Fruit fly (Drosophila melanogaster) whole organism, embryonic: ENCODE data around the gene REG.

Source experiments
- ATbp ChIP-seq: fragments of 200-800 bp; sonication (Bioruptor generic); optimal IDR thresholded peaks from 2 replicates; lab custom pipeline; 2017; ENCODE audit warnings: missing biosample characterization, mild to moderate bottlenecking, missing genetic modification characterization, missing genetic modification reagents
- Ada2b ChIP-seq: fragments of 200-800 bp; sonication (Bioruptor generic); IDR thresholded peaks from 2 replicates; pipeline ENCODE4 v1.3.6; 2022; ENCODE audit warnings: missing biosample characterization, missing genetic modification characterization
- Asciz ChIP-seq: fragments of 200-800 bp; sonication (Bioruptor generic); optimal IDR thresholded peaks from 2 replicates; lab custom pipeline; 2017; ENCODE audit warnings: missing biosample characterization, mild to moderate bottlenecking, missing genetic modification characterization, missing genetic modification reagents
- Atf-2 ChIP-seq: fragments of 200-800 bp; sonication (Bioruptor generic); optimal IDR thresholded peaks from 2 replicates; lab custom pipeline; 2016; ENCODE audit warnings: missing biosample characterization, missing genetic modification characterization
- Atf6 ChIP-seq: fragments of 200-800 bp; sonication (Bioruptor generic); IDR thresholded peaks from 2 replicates; pipeline ENCODE4 v1.3.6; 2022; ENCODE audit warnings: missing biosample characterization, missing genetic modification characterization
- B-H1 ChIP-seq: fragments of 200-800 bp; sonication (Bioruptor generic); IDR thresholded peaks from 3 replicates; pipeline ENCODE4 v1.3.6; 2022; ENCODE audit warnings: missing biosample characterization, missing genetic modification characterization
- CG10959 ChIP-seq: fragments of 200-800 bp; sonication (Bioruptor generic); IDR thresholded peaks from 2 replicates; pipeline ENCODE4 v1.3.6; 2022; ENCODE audit warnings: missing biosample characterization, missing genetic modification characterization
- CG11398 ChIP-seq: fragments of 200-800 bp; sonication (Bioruptor generic); optimal IDR thresholded peaks from 2 replicates; lab custom pipeline; 2016; ENCODE audit warnings: missing biosample characterization, missing genetic modification characterization
- CG12071 ChIP-seq: fragments of 200-800 bp; sonication (Bioruptor generic); optimal IDR thresholded peaks from 3 replicates; lab custom pipeline; 2018; ENCODE audit warnings: missing biosample characterization, mild to moderate bottlenecking, missing genetic modification characterization
- CG13123 ChIP-seq: fragments of 200-800 bp; sonication (Bioruptor generic); optimal IDR thresholded peaks from 2 replicates; lab custom pipeline; 2016; ENCODE audit warnings: missing biosample characterization, missing genetic modification characterization
- CG15011 ChIP-seq: fragments of 200-800 bp; sonication (Bioruptor generic); optimal IDR thresholded peaks from 3 replicates; lab custom pipeline; 2018; ENCODE audit warnings: missing biosample characterization, mild to moderate bottlenecking, missing genetic modification characterization
- CG1529 ChIP-seq: fragments of 200-800 bp; sonication (Bioruptor generic); optimal IDR thresholded peaks from 3 replicates; lab custom pipeline; 2018; ENCODE audit warnings: missing biosample characterization, missing genetic modification characterization
- CG1647 ChIP-seq: fragments of 200-800 bp; sonication (Bioruptor generic); optimal IDR thresholded peaks from 3 replicates; lab custom pipeline; 2016; ENCODE audit warnings: missing biosample characterization, missing genetic modification characterization
- CG16779 ChIP-seq: fragments of 200-800 bp; sonication (Bioruptor generic); IDR thresholded peaks from 2 replicates; pipeline ENCODE4 v1.3.6; 2022; ENCODE audit warnings: missing biosample characterization, missing genetic modification characterization
- CG17912 ChIP-seq: fragments of 200-800 bp; sonication (Bioruptor generic); optimal IDR thresholded peaks from 2 replicates; lab custom pipeline; 2018; ENCODE audit warnings: missing biosample characterization, mild to moderate bottlenecking, missing genetic modification characterization
- CG18599 ChIP-seq: fragments of 200-800 bp; sonication (Bioruptor generic); optimal IDR thresholded peaks from 3 replicates; lab custom pipeline; 2017; ENCODE audit warnings: missing biosample characterization, missing genetic modification characterization, mild to moderate bottlenecking, moderate library complexity, missing genetic modification reagents
- CG2678 ChIP-seq: fragments of 200-800 bp; sonication (Bioruptor generic); optimal IDR thresholded peaks from 3 replicates; lab custom pipeline; 2019; ENCODE audit warnings: missing biosample characterization, mild to moderate bottlenecking, missing genetic modification characterization, moderate library complexity
- CG30403 ChIP-seq: fragments of 200-800 bp; sonication (Bioruptor generic); optimal IDR thresholded peaks from 3 replicates; lab custom pipeline; 2016; ENCODE audit warnings: missing biosample characterization, missing genetic modification characterization
- CG31441 ChIP-seq: fragments of 200-800 bp; sonication (Bioruptor generic); IDR thresholded peaks from 2 replicates; pipeline ENCODE4 v1.3.6; 2022; ENCODE audit warnings: missing biosample characterization, missing genetic modification characterization
- CG9932 ChIP-seq: fragments of 200-800 bp; sonication (Bioruptor generic); IDR thresholded peaks from 2 replicates; pipeline ENCODE4 v1.3.6; 2022; ENCODE audit warnings: missing biosample characterization, missing genetic modification characterization
- E2f2 ChIP-seq: fragments of 200-800 bp; sonication (Bioruptor generic); IDR thresholded peaks from 2 replicates; pipeline ENCODE4 v1.3.6; 2022; ENCODE audit warnings: missing biosample characterization, missing genetic modification characterization
- Hand ChIP-seq: fragments of 200-800 bp; sonication (Bioruptor generic); optimal IDR thresholded peaks from 2 replicates; lab custom pipeline; 2017; ENCODE audit warnings: mild to moderate bottlenecking, missing biosample characterization, missing genetic modification reagents, missing genetic modification characterization
- HmgZ ChIP-seq: fragments of 200-800 bp; sonication (Bioruptor generic); optimal IDR thresholded peaks from 2 replicates; lab custom pipeline; 2018; ENCODE audit warnings: missing biosample characterization, mild to moderate bottlenecking, missing genetic modification characterization
- Opbp ChIP-seq: fragments of 200-800 bp; sonication (Bioruptor generic); IDR thresholded peaks from 3 replicates; pipeline ENCODE4 v1.3.6; 2022; ENCODE audit warnings: missing biosample characterization, missing genetic modification characterization; ENCODE audit not compliant: partially characterized antibody
- Optix ChIP-seq: fragments of 200-800 bp; sonication (Bioruptor generic); IDR thresholded peaks from 3 replicates; pipeline ENCODE4 v1.3.6; 2022; ENCODE audit warnings: missing biosample characterization, missing genetic modification characterization
- Sox100B ChIP-seq: fragments of 200-800 bp; sonication (Bioruptor generic); optimal IDR thresholded peaks from 3 replicates; lab custom pipeline; 2018; ENCODE audit warnings: missing biosample characterization, mild to moderate bottlenecking, missing genetic modification characterization
- Ssrp ChIP-seq: fragments of 200-800 bp; sonication (Bioruptor generic); optimal IDR thresholded peaks from 2 replicates; lab custom pipeline; 2018; ENCODE audit warnings: missing biosample characterization, mild to moderate bottlenecking, missing genetic modification characterization, moderate library complexity
- Tbp ChIP-seq: fragments of >200 bp; optimal IDR thresholded peaks from 2 replicates; lab custom pipeline; 2018; ENCODE audit warnings: missing biosample characterization, missing genetic modification characterization
- YL-1 ChIP-seq: fragments of 200-800 bp; sonication (Bioruptor generic); optimal IDR thresholded peaks from 3 replicates; lab custom pipeline; 2017; ENCODE audit warnings: missing biosample characterization, mild to moderate bottlenecking, missing genetic modification characterization
- bbx ChIP-seq: fragments of 200-800 bp; sonication (Bioruptor generic); IDR thresholded peaks from 2 replicates; pipeline ENCODE4 v1.3.6; 2022; ENCODE audit warnings: missing biosample characterization, missing genetic modification characterization; ENCODE audit not compliant: partially characterized antibody
- btn ChIP-seq: fragments of 200-800 bp; sonication (Bioruptor generic); optimal IDR thresholded peaks from 2 replicates; lab custom pipeline; 2016; ENCODE audit warnings: missing biosample characterization, missing genetic modification characterization
- cg ChIP-seq: fragments of 200-800 bp; sonication (Bioruptor generic); optimal IDR thresholded peaks from 3 replicates; lab custom pipeline; 2019; ENCODE audit warnings: missing biosample characterization, mild to moderate bottlenecking, missing genetic modification characterization, moderate library complexity
- ci ChIP-seq: fragments of 200-800 bp; sonication (Bioruptor generic); IDR thresholded peaks from 3 replicates; pipeline ENCODE4 v1.3.6; 2022; ENCODE audit warnings: missing biosample characterization, missing genetic modification characterization
- crol ChIP-seq: fragments of 200-800 bp; sonication (Bioruptor generic); IDR thresholded peaks from 2 replicates; pipeline ENCODE4 v1.3.6; 2022; ENCODE audit warnings: missing biosample characterization, missing genetic modification characterization
- danr ChIP-seq: fragments of 200-800 bp; sonication (Bioruptor generic); IDR thresholded peaks from 2 replicates; pipeline ENCODE4 v1.3.6; 2022; ENCODE audit warnings: missing biosample characterization, missing genetic modification characterization
- fu2 ChIP-seq: fragments of 200-800 bp; sonication (Bioruptor generic); optimal IDR thresholded peaks from 2 replicates; lab custom pipeline; 2016; ENCODE audit warnings: missing biosample characterization, missing genetic modification characterization
- gce ChIP-seq: fragments of 200-800 bp; sonication (Bioruptor generic); IDR thresholded peaks from 3 replicates; pipeline ENCODE4 v1.3.6; 2022; ENCODE audit warnings: missing biosample characterization, missing genetic modification characterization
- gem ChIP-seq: fragments of 200-800 bp; sonication (Bioruptor generic); optimal IDR thresholded peaks from 2 replicates; lab custom pipeline; 2019; ENCODE audit warnings: missing biosample characterization, mild to moderate bottlenecking, missing genetic modification characterization, moderate library complexity
- gsb-n ChIP-seq: fragments of 200-800 bp; sonication (Bioruptor generic); optimal IDR thresholded peaks from 3 replicates; lab custom pipeline; 2018; ENCODE audit warnings: missing biosample characterization, mild to moderate bottlenecking, missing genetic modification characterization
- gt ChIP-seq: fragments of 200-800 bp; sonication (Bioruptor generic); IDR thresholded peaks from 2 replicates; pipeline ENCODE4 v1.3.6; 2022; ENCODE audit warnings: missing biosample characterization, missing genetic modification characterization
- lilli ChIP-seq: fragments of 200-800 bp; sonication (Bioruptor generic); optimal IDR thresholded peaks from 3 replicates; lab custom pipeline; 2016; ENCODE audit warnings: missing biosample characterization, missing genetic modification characterization
- nmo ChIP-seq: fragments of 200-800 bp; sonication (Bioruptor generic); optimal IDR thresholded peaks from 2 replicates; lab custom pipeline; 2018; ENCODE audit warnings: missing biosample characterization, mild to moderate bottlenecking, missing genetic modification characterization, moderate library complexity
- pho ChIP-seq: fragments of 200-800 bp; sonication (Bioruptor generic); optimal IDR thresholded peaks from 2 replicates; lab custom pipeline; 2016; ENCODE audit warnings: missing biosample characterization, missing genetic modification characterization
- pum ChIP-seq: fragments of 200-800 bp; sonication (Bioruptor generic); optimal IDR thresholded peaks from 2 replicates; lab custom pipeline; 2016; ENCODE audit warnings: missing biosample characterization, missing genetic modification characterization
- ranshi ChIP-seq: fragments of 200-800 bp; sonication (Bioruptor generic); IDR thresholded peaks from 2 replicates; pipeline ENCODE4 v1.3.6; 2022; ENCODE audit warnings: missing biosample characterization, missing genetic modification characterization
- sc ChIP-seq, 3 experiments: fragments of >200 bp in 2 of 3; fragments of 200-800 bp in 1 of 3; sonication (Bioruptor generic) in 1 of 3; optimal IDR thresholded peaks; 2 replicates in 2 of 3; 3 replicates in 1 of 3; lab custom pipeline; 2017; ENCODE audit warnings: mild to moderate bottlenecking in 1 of 3, missing biosample characterization in 1 of 3, missing genetic modification characterization in 1 of 3, missing genetic modification reagents in 1 of 3
- slou ChIP-seq: fragments of 200-800 bp; sonication (Bioruptor generic); optimal IDR thresholded peaks from 3 replicates; lab custom pipeline; 2016; ENCODE audit warnings: missing biosample characterization, missing genetic modification characterization
- sob ChIP-seq: fragments of 200-800 bp; sonication (Bioruptor generic); IDR thresholded peaks from 2 replicates; pipeline ENCODE4 v1.3.6; 2022; ENCODE audit warnings: missing biosample characterization, missing genetic modification characterization
- tio ChIP-seq: fragments of 200-800 bp; sonication (Bioruptor generic); optimal IDR thresholded peaks from 2 replicates; lab custom pipeline; 2017; ENCODE audit warnings: missing biosample characterization, missing genetic modification characterization, inconsistent platforms
- usp ChIP-seq: fragments of >200 bp; optimal IDR thresholded peaks from 2 replicates; lab custom pipeline; 2017; ENCODE audit warnings: missing biosample characterization, missing genetic modification characterization
- zen ChIP-seq: fragments of 200-800 bp; sonication (Bioruptor generic); optimal IDR thresholded peaks from 3 replicates; lab custom pipeline; 2018; ENCODE audit warnings: missing biosample characterization, mild to moderate bottlenecking, missing genetic modification characterization, moderate library complexity

The REG gene

dm6 chrX:13214056-13214455 is 1.9 kb downstream of the REG start (continued):
- TF ChIP-seq CG2678 (peak; percentile 66), danr (GFP tag; lab: Robert Waterston, UW) (no peak), CG11398 (peak; percentile 33), CG15011 (GFP tag; lab: Kevin White, UChicago) (no peak), sc (optimal IDR thresholded peaks at IDR 0.05; lab: Kevin White, UChicago) (no peak), sc (GFP tag; optimal IDR thresholded peaks at IDR 0.05; lab: Kevin White, UChicago) (peak; percentile 24), nmo (GFP tag; lab: Kevin White, UChicago) (peak; percentile 58), gem (tag; lab: Kevin White, UChicago) (peak; percentile 78), gsb-n (tag; lab: Kevin White, UChicago) (peak; percentile 66), pho (GFP tag; lab: Kevin White, UChicago) (peak; percentile 50), Atf-2 (GFP tag; lab: Kevin White, UChicago) (peak; percentile 72), CG1647 (peak; percentile 0), bbx (GFP tag; lab: Robert Waterston, UW) (0 out of 2 replicates have a peak, but pooled peaks have one; percentile 22), cg (no peak), CG30403 (peak; percentile 75), CG31441 (GFP tag; lab: Robert Waterston, UW) (peak; percentile 15; the same call in 1 of the 2 replicates), gce (GFP tag; lab: Robert Waterston, UW) (no peak), pum (GFP tag; lab: Kevin White, UChicago) (peak; percentile 58), CG10959 (GFP tag; lab: Robert Waterston, UW) (no peak), Optix (GFP tag; lab: Robert Waterston, UW) (0 out of 3 replicates have a peak, but pooled peaks have one; percentile 46), slou (GFP tag; lab: Kevin White, UChicago) (peak; percentile 36), CG18599 (GFP tag; lab: Kevin White, UChicago) (peak; percentile 32), Hand (GFP tag; lab: Kevin White, UChicago) (no peak), lilli (GFP tag; lab: Kevin White, UChicago) (peak; percentile 79), HmgZ (tag; lab: Kevin White, UChicago) (peak; percentile 50), Ssrp (peak; percentile 55), crol (GFP tag; lab: Robert Waterston, UW) (no peak), Asciz (GFP tag; lab: Kevin White, UChicago) (peak; percentile 31), btn (GFP tag; lab: Kevin White, UChicago) (peak; percentile 17), ci (GFP tag; lab: Robert Waterston, UW) (peak; percentile 88), Ada2b (GFP tag; lab: Robert Waterston, UW) (peak; percentile 64; the same call in 1 of the 2 replicates), zen (no peak), fu2 (GFP tag; lab: Kevin White, UChicago) (peak; percentile 52), Tbp (GFP tag; lab: Kevin White, UChicago) (no peak), sob (GFP tag; lab: Robert Waterston, UW) (peak; percentile 75), Atf6 (peak; percentile 70), ATbp (GFP tag; lab: Kevin White, UChicago) (peak; percentile 41), YL-1 (GFP tag; lab: Kevin White, UChicago) (peak; percentile 7), tio (GFP tag; lab: Kevin White, UChicago) (peak; percentile 55), E2f2 (peak; percentile 85), ranshi (GFP tag; lab: Robert Waterston, UW) (peak; percentile 58), B-H1 (peak; percentile 47; the same call in 1 of the 3 replicates), usp (GFP tag; lab: Kevin White, UChicago) (no peak), Sox100B (peak; percentile 39), Opbp (GFP tag; lab: Robert Waterston, UW) (no peak), CG13123 (GFP tag; lab: Kevin White, UChicago) (peak; percentile 24), CG9932 (peak; percentile 69), CG17912 (GFP tag; lab: Kevin White, UChicago) (peak; percentile 42), gt (GFP tag; lab: Robert Waterston, UW) (no peak), CG1529 (peak; percentile 47), CG16779 (GFP tag; lab: Robert Waterston, UW) (no peak), CG12071 (GFP tag; lab: Kevin White, UChicago) (peak; percentile 52)
